Worm (Caenorhabditis elegans) whole organism, late embryonic: ENCODE measurements around the gene acds-10.

Experiments used
- C08G9.2 ChIP-seq: sonication (generic microtip); optimal IDR thresholded peaks from 2 replicates; lab custom pipeline; 2016; ENCODE audit warnings: mild to moderate bottlenecking, missing genetic modification characterization, moderate library complexity, missing compliant biosample characterization
- C38D4.7 ChIP-seq: fragments of 200-800 bp; sonication (Bioruptor generic); optimal IDR thresholded peaks from 2 replicates; lab custom pipeline; 2018; ENCODE audit warnings: mild to moderate bottlenecking, missing genetic modification characterization, moderate library complexity, missing compliant biosample characterization
- K09A11.1 ChIP-seq: sonication (generic microtip); optimal IDR thresholded peaks from 2 replicates; lab custom pipeline; 2017; ENCODE audit warnings: antibody characterized with exemption, mild to moderate bottlenecking, missing genetic modification characterization, missing compliant biosample characterization; ENCODE audit not compliant: insufficient read depth
- Y22D7AL.16 ChIP-seq: sonication (generic microtip); optimal IDR thresholded peaks from 2 replicates; lab custom pipeline; 2016; ENCODE audit warnings: missing genetic modification characterization, missing compliant biosample characterization
- ahr-1 ChIP-seq: sonication (generic microtip); optimal IDR thresholded peaks from 2 replicates; lab custom pipeline; 2016; ENCODE audit warnings: missing genetic modification characterization, missing compliant biosample characterization
- ama-1 ChIP-seq: fragments of 150-350 bp; optimal IDR thresholded peaks from 2 replicates; lab custom pipeline; 2014
- ceh-18 ChIP-seq: sonication (generic microtip); optimal IDR thresholded peaks from 2 replicates; lab custom pipeline; 2016; ENCODE audit warnings: missing genetic modification characterization, missing compliant biosample characterization
- ceh-19 ChIP-seq: fragments of 200-800 bp; sonication (Bioruptor generic); optimal IDR thresholded peaks from 2 replicates; lab custom pipeline; 2018; ENCODE audit warnings: mild to moderate bottlenecking, missing genetic modification characterization, missing compliant biosample characterization
- ceh-24 ChIP-seq: sonication (generic microtip); optimal IDR thresholded peaks from 2 replicates; lab custom pipeline; 2016; ENCODE audit warnings: mild to moderate bottlenecking, missing genetic modification characterization, missing compliant biosample characterization
- ceh-31 ChIP-seq: sonication (generic microtip); optimal IDR thresholded peaks from 2 replicates; lab custom pipeline; 2016; ENCODE audit warnings: missing genetic modification characterization, missing compliant biosample characterization
- ceh-34 ChIP-seq: sonication (generic microtip); optimal IDR thresholded peaks from 2 replicates; lab custom pipeline; 2016; ENCODE audit warnings: mild to moderate bottlenecking, missing genetic modification characterization, missing compliant biosample characterization
- ceh-6 ChIP-seq: fragments of 200-800 bp; sonication (Bioruptor generic); optimal IDR thresholded peaks from 2 replicates; lab custom pipeline; 2018; ENCODE audit warnings: mild to moderate bottlenecking, missing genetic modification characterization, missing compliant biosample characterization
- ceh-9 ChIP-seq: sonication (generic microtip); optimal IDR thresholded peaks from 2 replicates; lab custom pipeline; 2016; ENCODE audit warnings: mild to moderate bottlenecking, missing genetic modification characterization, inconsistent platforms, missing compliant biosample characterization
- che-1 ChIP-seq: sonication (generic microtip); optimal IDR thresholded peaks from 2 replicates; lab custom pipeline; 2016; ENCODE audit warnings: mild to moderate bottlenecking, missing genetic modification characterization, missing compliant biosample characterization
- dve-1 ChIP-seq: sonication (generic microtip); optimal IDR thresholded peaks from 2 replicates; lab custom pipeline; 2017; ENCODE audit warnings: antibody characterized with exemption, mild to moderate bottlenecking, missing genetic modification characterization, missing compliant biosample characterization
- elt-2 ChIP-seq: sonication (generic microtip); optimal IDR thresholded peaks from 2 replicates; lab custom pipeline; 2016; ENCODE audit warnings: missing genetic modification reagents, missing genetic modification characterization, missing compliant biosample characterization
- elt-4 ChIP-seq: sonication (generic microtip); optimal IDR thresholded peaks from 2 replicates; lab custom pipeline; 2016; ENCODE audit warnings: missing genetic modification characterization, missing compliant biosample characterization
- ets-4 ChIP-seq: sonication (generic microtip); optimal IDR thresholded peaks from 2 replicates; lab custom pipeline; 2016; ENCODE audit warnings: missing genetic modification characterization, missing compliant biosample characterization
- fkh-10 ChIP-seq: fragments of 150-350 bp; optimal IDR thresholded peaks from 2 replicates; lab custom pipeline; 2014; ENCODE audit warnings: missing biosample characterization, missing genetic modification reagents, missing genetic modification characterization
- hlh-13 ChIP-seq: fragments of 200-800 bp; sonication (Bioruptor generic); optimal IDR thresholded peaks from 2 replicates; lab custom pipeline; 2018; ENCODE audit warnings: mild to moderate bottlenecking, missing genetic modification characterization, missing compliant biosample characterization
- hlh-30 ChIP-seq: sonication (generic microtip); optimal IDR thresholded peaks from 2 replicates; lab custom pipeline; 2017; ENCODE audit warnings: antibody characterized with exemption, missing genetic modification characterization, missing compliant biosample characterization; ENCODE audit not compliant: insufficient read depth
- hlh-6 ChIP-seq: sonication (generic microtip); optimal IDR thresholded peaks from 2 replicates; lab custom pipeline; 2016; ENCODE audit warnings: missing genotype, missing genetic modification characterization, missing compliant biosample characterization
- hlh-8 ChIP-seq: sonication (generic microtip); optimal IDR thresholded peaks from 2 replicates; lab custom pipeline; 2016; ENCODE audit warnings: missing genotype, missing genetic modification characterization, missing compliant biosample characterization
- lim-6 ChIP-seq: sonication (generic microtip); optimal IDR thresholded peaks from 2 replicates; lab custom pipeline; 2016; ENCODE audit warnings: missing genetic modification characterization, missing compliant biosample characterization
- lin-11 ChIP-seq: fragments of 200-800 bp; sonication (Bioruptor generic); optimal IDR thresholded peaks from 2 replicates; lab custom pipeline; 2018; ENCODE audit warnings: mild to moderate bottlenecking, missing genetic modification characterization, missing compliant biosample characterization
- mec-3 ChIP-seq: sonication (generic microtip); optimal IDR thresholded peaks from 2 replicates; lab custom pipeline; 2016; ENCODE audit warnings: borderline replicate concordance, missing genetic modification characterization, missing compliant biosample characterization
- nhr-232 ChIP-seq: sonication (generic microtip); optimal IDR thresholded peaks from 2 replicates; lab custom pipeline; 2016; ENCODE audit warnings: missing genetic modification characterization, missing compliant biosample characterization
- odd-2 ChIP-seq: sonication (generic microtip); optimal IDR thresholded peaks from 2 replicates; lab custom pipeline; 2017; ENCODE audit warnings: antibody characterized with exemption, mild to moderate bottlenecking, missing genetic modification characterization, missing compliant biosample characterization
- pat-9 ChIP-seq: fragments of 200-800 bp; sonication (Bioruptor generic); optimal IDR thresholded peaks from 2 replicates; lab custom pipeline; 2018; ENCODE audit warnings: mild to moderate bottlenecking, missing genetic modification characterization, moderate library complexity, missing compliant biosample characterization
- pax-1 ChIP-seq: fragments of 150-350 bp; optimal IDR thresholded peaks from 2 replicates; lab custom pipeline; 2014; ENCODE audit warnings: missing biosample characterization, missing genetic modification characterization
- pha-2 ChIP-seq: sonication (generic microtip); optimal IDR thresholded peaks from 2 replicates; lab custom pipeline; 2017; ENCODE audit warnings: mild to moderate bottlenecking, missing genetic modification characterization, missing compliant biosample characterization
- pha-4 ChIP-seq: fragments of 150-350 bp; optimal IDR thresholded peaks from 2 replicates; lab custom pipeline; 2018; ENCODE audit warnings: missing biosample characterization, missing genetic modification reagents, missing genetic modification characterization
- pqm-1 ChIP-seq: sonication (generic microtip); optimal IDR thresholded peaks from 2 replicates; lab custom pipeline; 2016; ENCODE audit warnings: missing genetic modification characterization, missing compliant biosample characterization
- ref-2 ChIP-seq: sonication (generic microtip); optimal IDR thresholded peaks from 2 replicates; lab custom pipeline; 2016; ENCODE audit warnings: missing genetic modification characterization, missing compliant biosample characterization
- rnt-1 ChIP-seq: sonication (generic microtip); optimal IDR thresholded peaks from 2 replicates; lab custom pipeline; 2016; ENCODE audit warnings: missing genetic modification characterization, missing compliant biosample characterization
- sox-2 ChIP-seq: fragments of 200-800 bp; sonication (Bioruptor generic); IDR thresholded peaks from 2 replicates; pipeline ENCODE4 v1.3.6; 2022; ENCODE audit warnings: missing genetic modification reagents, missing genetic modification characterization, missing compliant biosample characterization
- sox-4 ChIP-seq: sonication (generic microtip); optimal IDR thresholded peaks from 2 replicates; lab custom pipeline; 2017; ENCODE audit warnings: mild to moderate bottlenecking, missing genetic modification characterization, inconsistent platforms, missing compliant biosample characterization
- syd-9 ChIP-seq: sonication (generic microtip); optimal IDR thresholded peaks from 2 replicates; lab custom pipeline; 2016; ENCODE audit warnings: mild to moderate bottlenecking, missing genetic modification characterization, moderate library complexity, missing compliant biosample characterization
- tbx-2 ChIP-seq: sonication (generic microtip); optimal IDR thresholded peaks from 2 replicates; lab custom pipeline; 2016; ENCODE audit warnings: missing genetic modification characterization, missing compliant biosample characterization
- tbx-7 ChIP-seq: sonication (generic microtip); optimal IDR thresholded peaks from 2 replicates; lab custom pipeline; 2016; ENCODE audit warnings: missing genotype, missing genetic modification characterization, missing compliant biosample characterization
- ttx-3 ChIP-seq: sonication (generic microtip); optimal IDR thresholded peaks from 2 replicates; lab custom pipeline; 2016; ENCODE audit warnings: missing genetic modification reagents, missing genetic modification characterization, missing compliant biosample characterization
- unc-42 ChIP-seq: sonication (generic microtip); optimal IDR thresholded peaks from 2 replicates; lab custom pipeline; 2016; ENCODE audit warnings: missing genotype, missing genetic modification characterization, missing compliant biosample characterization
- unc-55 ChIP-seq: sonication (generic microtip); optimal IDR thresholded peaks from 2 replicates; lab custom pipeline; 2017; ENCODE audit warnings: missing biosample characterization, missing genetic modification reagents, missing genetic modification characterization

acds-10 gene

ce11 chrV:5724395-5724794, 23.2 kb upstream of the acds-10 start:
- no peak for TF ChIP-seq K09A11.1 (tag; lab: Kevin White, UChicago)
- TF ChIP-seq ceh-19: no peak
- no peak for TF ChIP-seq lim-6 (tag; lab: Kevin White, UChicago)
- no peak for TF ChIP-seq C38D4.7 (GFP tag; lab: Kevin White, UChicago)
- TF ChIP-seq dve-1: no peak
- no peak for TF ChIP-seq ama-1 (lab: Kevin White, UChicago)
- no peak for TF ChIP-seq ceh-24
- no peak for TF ChIP-seq pha-2
- TF ChIP-seq lin-11 (tag; lab: Kevin White, UChicago): no peak
- TF ChIP-seq odd-2 (tag; lab: Kevin White, UChicago): no peak
- no peak for TF ChIP-seq fkh-10 (GFP tag; lab: Kevin White, UChicago)
- no peak for TF ChIP-seq che-1 (tag; lab: Kevin White, UChicago)
- no peak for TF ChIP-seq unc-42 (tag; lab: Kevin White, UChicago)
- no peak for TF ChIP-seq ttx-3 (tag; lab: Kevin White, UChicago)
- TF ChIP-seq hlh-6 (tag; lab: Kevin White, UChicago): no peak

DNA sequence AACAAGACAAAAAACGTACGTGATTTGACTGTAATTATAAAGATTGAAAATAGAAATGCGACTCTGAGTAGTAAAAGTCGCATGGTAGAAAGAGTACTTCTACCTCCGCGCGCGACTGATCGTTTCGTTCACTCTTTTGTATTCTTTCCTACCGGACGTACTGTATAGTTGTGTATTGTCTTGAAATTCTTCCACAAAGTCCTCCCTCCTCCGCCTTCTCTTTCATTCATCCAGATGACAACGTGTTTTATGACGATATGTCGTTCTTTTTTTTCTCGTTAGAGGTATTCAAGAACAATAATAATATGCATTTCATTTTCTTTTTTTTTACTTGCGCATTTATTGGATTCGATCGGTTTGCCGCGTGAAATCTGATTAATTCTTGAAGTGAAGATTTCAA, 21.2 kb upstream of the acds-10 start, which contains the start of gene K09H11.4:
TSS of gene K09H11.4 (minus strand) at position 101 of the 400 bp plus-strand sequence.
- TF ChIP-seq ref-2 (no peak), lin-11 (tag; lab: Kevin White, UChicago) (no peak), tbx-7 (tag; lab: Kevin White, UChicago) (no peak), ceh-18 (tag; lab: Kevin White, UChicago) (no peak), ceh-19 (no peak), elt-4 (no peak), nhr-232 (tag; lab: Kevin White, UChicago) (no peak), ets-4 (no peak), elt-2 (tag; lab: Kevin White, UChicago) (no peak), ceh-9 (no peak), Y22D7AL.16 (tag; lab: Kevin White, UChicago) (no peak), rnt-1 (tag; lab: Kevin White, UChicago) (no peak), pax-1 (tag; lab: Kevin White, UChicago) (no peak)

- TF ChIP-seq C38D4.7 (GFP tag; lab: Kevin White, UChicago): no peak
- no peak for TF ChIP-seq tbx-2 (tag; lab: Kevin White, UChicago)
- no peak for TF ChIP-seq sox-4 (tag; lab: Kevin White, UChicago)
- TF ChIP-seq ceh-6 (GFP tag; lab: Kevin White, UChicago): no peak
- TF ChIP-seq pha-2: no peak
- no peak for TF ChIP-seq hlh-13
- TF ChIP-seq ama-1 (lab: Kevin White, UChicago): no peak
- no peak for TF ChIP-seq dve-1
- no peak for TF ChIP-seq pqm-1 (tag; lab: Kevin White, UChicago)
- no peak for TF ChIP-seq ahr-1 (tag; lab: Kevin White, UChicago)
- no peak for TF ChIP-seq ttx-3 (tag; lab: Kevin White, UChicago)
- no peak for TF ChIP-seq ceh-19
- TF ChIP-seq odd-2 (tag; lab: Kevin White, UChicago): no peak
- no peak for TF ChIP-seq ceh-24
- no peak for TF ChIP-seq pax-1 (tag; lab: Kevin White, UChicago)
- TF ChIP-seq, all 69 proteins: peak for 0
Observed at ce11 chrV:5730783-5731182, 16.8 kb upstream of the acds-10 start, which contains the start of gene K09H11.15. TSS of gene K09H11.15 (minus strand) at chrV:5730883.

DNA sequence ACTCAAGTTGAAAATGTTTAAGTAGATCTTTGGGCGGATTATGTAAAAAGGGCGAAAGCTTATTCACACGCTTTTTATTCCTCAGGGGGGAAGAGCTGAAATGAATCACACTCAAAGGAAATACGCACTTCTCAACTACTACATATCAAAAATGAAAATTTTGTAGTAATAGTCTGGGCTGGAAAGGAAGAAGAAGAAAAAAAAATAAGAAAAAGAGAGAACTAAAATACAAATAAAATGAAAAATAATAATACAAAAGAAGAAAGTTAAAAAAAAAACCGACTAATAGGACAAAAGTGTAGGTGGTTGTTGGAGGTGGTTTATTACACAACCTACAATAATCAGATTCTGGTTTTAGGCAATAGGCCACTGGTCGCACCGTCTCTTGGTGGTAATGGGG, 11.6 kb upstream of the acds-10 start, which contains the start of gene K09H11.6:
TSS of gene K09H11.6 (minus strand) at position 101 of the 400 bp plus-strand sequence.
- no peak for TF ChIP-seq C38D4.7 (GFP tag; lab: Kevin White, UChicago)
- no peak for TF ChIP-seq ttx-3 (tag; lab: Kevin White, UChicago)
- TF ChIP-seq unc-55: no peak
- no peak for TF ChIP-seq pat-9 (tag; lab: Kevin White, UChicago)
- no peak for TF ChIP-seq ceh-34 (tag; lab: Kevin White, UChicago)
- TF ChIP-seq hlh-30: no peak
- no peak for TF ChIP-seq mec-3 (tag; lab: Kevin White, UChicago)
- no peak for TF ChIP-seq C08G9.2
- no peak for TF ChIP-seq ceh-31 (tag; lab: Kevin White, UChicago)
- no peak for TF ChIP-seq ceh-18 (tag; lab: Kevin White, UChicago)
- no peak for TF ChIP-seq lim-6 (tag; lab: Kevin White, UChicago)
- TF ChIP-seq ref-2: no peak
- TF ChIP-seq ahr-1 (tag; lab: Kevin White, UChicago): no peak
- no peak for TF ChIP-seq sox-2 (GFP tag; lab: Robert Waterston, UW)
- TF ChIP-seq hlh-8 (tag; lab: Kevin White, UChicago): no peak
- no peak for TF ChIP-seq pha-2
- no peak for TF ChIP-seq pha-4 (tag; lab: Kevin White, UChicago)
- no peak for TF ChIP-seq syd-9 (tag; lab: Kevin White, UChicago)
- no peak for TF ChIP-seq che-1 (tag; lab: Kevin White, UChicago)
